Worm (Caenorhabditis elegans) whole organism, L4 larva: Measurements from ENCODE around the gene T08G3.13.

Source experiments
- D1046.2 ChIP-seq: fragments of 200-800 bp; sonication (Bioruptor generic); IDR thresholded peaks from 2 replicates; pipeline ENCODE4 v1.3.6; 2022; ENCODE audit warnings: missing genetic modification characterization, missing compliant biosample characterization
- F44E2.7 ChIP-seq: fragments of 200-800 bp; sonication (Bioruptor generic); IDR thresholded peaks from 2 replicates; pipeline ENCODE4 v2.1.2; 2022; ENCODE audit warnings: missing genetic modification characterization, missing compliant biosample characterization
- T20F7.1 ChIP-seq: fragments of 200-800 bp; sonication (Bioruptor generic); optimal IDR thresholded peaks from 2 replicates; lab custom pipeline; 2018; ENCODE audit warnings: mild to moderate bottlenecking, missing genetic modification characterization, missing compliant biosample characterization
- Y105C5A.15 ChIP-seq: fragments of 200-800 bp; sonication (Bioruptor generic); IDR thresholded peaks from 2 replicates; pipeline ENCODE4 v1.3.6; 2022; ENCODE audit warnings: missing genetic modification characterization, missing compliant biosample characterization
- Y75B8A.6 ChIP-seq: fragments of 200-800 bp; sonication (Bioruptor generic); IDR thresholded peaks from 2 replicates; pipeline ENCODE4 v1.3.6; 2022; ENCODE audit warnings: missing genetic modification reagents, missing genetic modification characterization, missing compliant biosample characterization
- aha-1 ChIP-seq: fragments of 150-350 bp; peaks from one replicate; lab custom pipeline; 2014; ENCODE audit warnings: missing biosample characterization, missing genetic modification characterization
- aly-2 ChIP-seq: sonication (generic microtip); optimal IDR thresholded peaks from 2 replicates; lab custom pipeline; 2018; ENCODE audit warnings: missing biosample characterization, missing genetic modification characterization
- attf-4 ChIP-seq: sonication (generic microtip); optimal IDR thresholded peaks from 3 replicates; lab custom pipeline; 2017; ENCODE audit warnings: missing biosample characterization, missing genetic modification characterization
- ceh-32 ChIP-seq: sonication (generic microtip); optimal IDR thresholded peaks from 2 replicates; lab custom pipeline; 2016; ENCODE audit warnings: mild to moderate bottlenecking, missing genetic modification characterization, missing compliant biosample characterization; ENCODE audit not compliant: poor library complexity
- ceh-62 ChIP-seq: sonication (generic microtip); optimal IDR thresholded peaks from 2 replicates; lab custom pipeline; 2017; ENCODE audit warnings: missing biosample characterization, missing genetic modification characterization
- ceh-82 ChIP-seq: sonication (generic microtip); optimal IDR thresholded peaks from 2 replicates; lab custom pipeline; 2017; ENCODE audit warnings: missing biosample characterization, missing genetic modification characterization
- cey-2 ChIP-seq: sonication (generic microtip); optimal IDR thresholded peaks from 3 replicates; lab custom pipeline; 2017; ENCODE audit warnings: missing genetic modification characterization, mild to moderate bottlenecking, missing compliant biosample characterization, antibody characterized with exemption, borderline replicate concordance; ENCODE audit not compliant: insufficient read depth
- daf-12 ChIP-seq: fragments of 150-350 bp; optimal IDR thresholded peaks from 2 replicates; lab custom pipeline; 2014; ENCODE audit warnings: missing biosample characterization, missing genetic modification reagents, missing genetic modification characterization
- daf-8 ChIP-seq: fragments of 200-800 bp; sonication (Bioruptor generic); IDR thresholded peaks from 2 replicates; pipeline ENCODE4 v1.3.6; 2022; ENCODE audit warnings: missing genetic modification characterization, missing compliant biosample characterization
- dpl-1 ChIP-seq: fragments of 150-350 bp; optimal IDR thresholded peaks from 2 replicates; lab custom pipeline; 2014; ENCODE audit warnings: missing biosample characterization, missing genetic modification reagents, missing genetic modification characterization
- duxl-1 ChIP-seq: sonication (generic microtip); optimal IDR thresholded peaks from 2 replicates; lab custom pipeline; 2016; ENCODE audit warnings: mild to moderate bottlenecking, missing genetic modification characterization, moderate library complexity, missing compliant biosample characterization; ENCODE audit not compliant: poor library complexity
- egl-27 ChIP-seq: sonication (generic microtip); optimal IDR thresholded peaks from 3 replicates; lab custom pipeline; 2017; ENCODE audit warnings: missing biosample characterization, missing genetic modification reagents, missing genetic modification characterization
- hlh-30 ChIP-seq: sonication (generic microtip); optimal IDR thresholded peaks from 2 replicates; lab custom pipeline; 2017; ENCODE audit warnings: antibody characterized with exemption, mild to moderate bottlenecking, missing genetic modification characterization, missing compliant biosample characterization; ENCODE audit not compliant: insufficient read depth
- hmg-1.1 ChIP-seq: fragments of 200-800 bp; sonication (Bioruptor generic); IDR thresholded peaks from 2 replicates; pipeline ENCODE4 v1.3.6; 2022; ENCODE audit warnings: missing genetic modification reagents, missing genetic modification characterization, missing compliant biosample characterization
- jun-1 ChIP-seq: fragments of 150-350 bp; optimal IDR thresholded peaks from 2 replicates; lab custom pipeline; 2014; ENCODE audit warnings: missing biosample characterization, missing genetic modification reagents, missing genetic modification characterization
- madf-5 ChIP-seq, 2 experiments: fragments of 200-800 bp; sonication (Bioruptor generic); IDR thresholded peaks; 2 replicates each; pipeline ENCODE4 v1.3.6; 2022; ENCODE audit warnings: missing compliant biosample characterization in 2 of 2, missing genetic modification characterization in 2 of 2
- mdl-1 ChIP-seq, 2 experiments: fragments of 150-350 bp in 1 of 2; sonication (generic microtip) in 1 of 2; optimal IDR thresholded peaks; 2 replicates each; lab custom pipeline; 2014 to 2017; ENCODE audit warnings: missing biosample characterization in 2 of 2, missing genetic modification characterization in 2 of 2
- mdt-29 ChIP-seq: fragments of 200-800 bp; sonication (Bioruptor generic); IDR thresholded peaks from 2 replicates; pipeline ENCODE4 v1.3.6; 2022; ENCODE audit warnings: missing genetic modification reagents, missing genetic modification characterization, missing compliant biosample characterization
- mes-2 ChIP-seq: sonication (generic microtip); optimal IDR thresholded peaks from 2 replicates; lab custom pipeline; 2016; ENCODE audit warnings: missing genotype, mild to moderate bottlenecking, missing genetic modification characterization, missing compliant biosample characterization; ENCODE audit not compliant: poor library complexity, severe bottlenecking
- nhr-111 ChIP-seq: fragments of 200-800 bp; sonication (Bioruptor generic); optimal IDR thresholded peaks from 2 replicates; lab custom pipeline; 2018; ENCODE audit warnings: mild to moderate bottlenecking, missing genetic modification characterization, missing compliant biosample characterization
- nhr-41 ChIP-seq: fragments of 200-800 bp; sonication (Bioruptor generic); IDR thresholded peaks from 2 replicates; pipeline ENCODE4 v1.3.6; 2022; ENCODE audit warnings: missing genetic modification reagents, missing genetic modification characterization, missing compliant biosample characterization
- nhr-42 ChIP-seq: fragments of 200-800 bp; sonication (Bioruptor generic); IDR thresholded peaks from 2 replicates; pipeline ENCODE4 v1.3.6; 2022; ENCODE audit warnings: missing genetic modification characterization, missing compliant biosample characterization
- nhr-48 ChIP-seq: sonication (generic microtip); optimal IDR thresholded peaks from 2 replicates; lab custom pipeline; 2016; ENCODE audit warnings: mild to moderate bottlenecking, missing genetic modification characterization, missing compliant biosample characterization
- nhr-6 ChIP-seq: fragments of 150-350 bp; optimal IDR thresholded peaks from 2 replicates; lab custom pipeline; 2014; ENCODE audit warnings: missing biosample characterization, missing genetic modification characterization
- nhr-77 ChIP-seq: fragments of 150-350 bp; optimal IDR thresholded peaks from 2 replicates; lab custom pipeline; 2014; ENCODE audit warnings: missing biosample characterization, missing genetic modification characterization
- snpc-4 ChIP-seq: fragments of 150-350 bp; optimal IDR thresholded peaks from 2 replicates; lab custom pipeline; 2014; ENCODE audit warnings: missing biosample characterization, missing genetic modification characterization
- unc-39 ChIP-seq: sonication (generic microtip); optimal IDR thresholded peaks from 2 replicates; lab custom pipeline; 2017; ENCODE audit warnings: missing biosample characterization, missing genetic modification characterization
- unc-62 ChIP-seq, 3 experiments: fragments of 150-350 bp in 1 of 3; sonication (generic microtip); optimal IDR thresholded peaks in 2 of 3; peaks in 1 of 3; 1 replicate in 1 of 3; 2 replicates in 2 of 3; lab custom pipeline; 2014 to 2017; ENCODE audit warnings: missing biosample characterization in 3 of 3, missing genetic modification characterization in 3 of 3, missing genetic modification reagents in 3 of 3, missing genotype in 1 of 3
- zag-1 ChIP-seq: fragments of 150-350 bp; optimal IDR thresholded peaks from 2 replicates; lab custom pipeline; 2014; ENCODE audit warnings: missing biosample characterization, missing genetic modification characterization
- zfp-3 ChIP-seq: fragments of 200-800 bp; sonication (Bioruptor generic); conservative IDR thresholded peaks from 2 replicates; pipeline ENCODE4 v1.3.6; 2022; ENCODE audit warnings: missing genetic modification reagents, missing genetic modification characterization, missing compliant biosample characterization
- zip-2 ChIP-seq: fragments of 150-350 bp; optimal IDR thresholded peaks from 2 replicates; lab custom pipeline; 2014; ENCODE audit warnings: missing biosample characterization, missing genetic modification characterization
- ztf-11 ChIP-seq: fragments of 150-350 bp; optimal IDR thresholded peaks from 2 replicates; lab custom pipeline; 2014; ENCODE audit warnings: missing biosample characterization, missing genetic modification characterization

The T08G3.13 gene

DNA sequence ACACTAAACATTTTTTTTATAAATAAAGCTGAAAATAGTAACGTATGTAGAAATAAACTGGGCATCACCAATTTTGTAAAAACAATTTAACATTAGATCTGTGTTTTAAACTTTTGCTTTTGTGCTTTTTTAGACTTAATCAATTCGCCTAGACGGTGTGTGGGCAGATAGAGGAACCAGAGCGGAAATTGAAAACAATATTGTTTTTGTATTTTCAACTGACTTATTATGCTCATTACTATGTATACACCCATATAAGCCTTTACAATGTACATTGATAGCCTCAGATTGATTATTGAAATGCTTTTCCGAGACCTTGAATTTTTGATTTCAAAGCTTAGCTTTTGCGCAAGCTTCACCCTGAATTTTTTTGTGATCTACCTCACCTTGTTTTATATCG lies 17.9 kb upstream of the T08G3.13 start, which contains the start of gene str-73:
TSS of gene str-73 (plus strand) at position 301 of the 400 bp plus-strand sequence.
- TF ChIP-seq zfp-3 (GFP tag; lab: Robert Waterston, UW) (no peak), snpc-4 (tag; lab: Kevin White, UChicago) (no peak), cey-2 (no peak), attf-4 (tag; lab: Kevin White, UChicago) (no peak), daf-12 (tag; lab: Kevin White, UChicago) (no peak), jun-1 (no peak), F44E2.7 (no peak), egl-27 (tag; lab: Kevin White, UChicago) (no peak), ceh-32 (tag; lab: Kevin White, UChicago) (no peak), nhr-111 (GFP tag; lab: Kevin White, UChicago) (no peak), Y75B8A.6 (no peak), T20F7.1 (GFP tag; lab: Kevin White, UChicago) (no peak), ztf-11 (tag; lab: Kevin White, UChicago) (no peak), aly-2 (no peak), D1046.2 (GFP tag; lab: Robert Waterston, UW) (no peak)

DNA sequence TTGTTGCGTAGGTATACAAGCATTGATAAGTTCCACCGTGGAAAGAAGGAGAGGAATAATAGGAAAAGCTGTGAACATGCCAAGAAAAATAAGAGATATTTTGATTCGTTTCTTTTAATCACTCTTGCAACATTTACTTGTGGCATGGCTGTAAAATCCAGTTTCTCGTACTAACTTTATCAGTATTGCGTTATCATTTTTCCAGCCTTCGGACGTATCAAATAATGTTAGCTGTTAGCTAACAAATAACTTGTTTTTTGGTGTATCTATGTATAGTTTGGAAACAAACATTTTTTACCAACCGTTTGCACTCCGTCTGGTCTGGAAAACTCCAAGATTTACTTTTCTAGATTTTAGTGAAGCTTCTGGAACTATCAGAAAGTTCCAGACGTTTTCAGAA lies 14.4 kb upstream of the T08G3.13 start, which contains the start of gene clec-234:
TSS of gene clec-234 (minus strand) at position 101 of the 400 bp plus-strand sequence.
- no peak for TF ChIP-seq nhr-42 (GFP tag; lab: Robert Waterston, UW)
- no peak for TF ChIP-seq jun-1

DNA sequence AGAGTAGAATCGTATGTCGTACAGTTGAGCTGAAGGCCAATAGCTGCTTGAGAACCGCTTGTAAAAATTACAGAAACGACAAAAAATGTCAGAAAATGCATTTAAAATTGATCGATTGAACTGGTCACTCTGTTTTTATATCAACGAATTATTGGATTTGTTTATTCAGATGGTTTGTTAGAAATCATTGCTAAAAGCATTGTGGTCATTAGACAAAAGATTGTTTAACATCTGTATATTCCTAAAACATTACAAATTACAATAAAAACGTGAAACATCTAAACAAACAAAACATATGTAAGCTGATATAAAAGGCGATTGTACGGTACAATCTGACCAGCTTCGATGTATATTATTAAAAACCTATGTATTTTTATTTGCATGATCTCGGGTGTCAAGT lies 12.3 kb upstream of the T08G3.13 start, which contains the start of the genes F26D2.13 and F26D2.14:
TSS of gene F26D2.13 (minus strand) at position 101 of the 400 bp plus-strand sequence.
TSS of gene F26D2.14 (plus strand) at position 346 of the 400 bp plus-strand sequence.
- TF ChIP-seq madf-5 (GFP tag; IDR thresholded peaks at IDR 0.05; lab: Robert Waterston, UW), result no peak
- TF ChIP-seq mdt-29 (GFP tag; lab: Robert Waterston, UW), result no peak
- TF ChIP-seq aha-1 (tag; lab: Kevin White, UChicago), result peak; percentile 82
- no peak for TF ChIP-seq nhr-6

DNA sequence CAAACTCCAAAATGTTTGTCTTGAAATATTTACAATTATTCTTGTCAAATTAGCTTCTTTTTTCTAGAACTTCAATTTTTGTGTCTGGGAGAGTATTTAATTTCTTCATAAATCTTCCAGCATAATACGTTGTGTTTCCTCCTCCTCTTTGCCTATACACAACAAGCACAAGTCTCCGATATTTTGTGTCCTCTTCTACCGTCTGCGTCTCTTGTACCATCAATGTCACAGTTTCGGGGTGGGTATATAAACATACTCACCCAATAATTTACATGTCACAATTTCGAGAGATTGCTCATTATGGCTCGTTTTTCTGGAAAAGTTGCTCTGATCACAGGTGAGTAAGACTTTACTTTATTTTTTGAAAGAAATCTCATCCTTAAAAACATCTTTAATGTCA lies 10.3 kb upstream of the T08G3.13 start, which contains the start of gene F26D2.15:
TSS of gene F26D2.15 (plus strand) at position 301 of the 400 bp plus-strand sequence.
- TF ChIP-seq mdl-1 (tag; optimal IDR thresholded peaks at IDR 0.05; lab: Kevin White, UChicago), result no peak
- no peak for TF ChIP-seq duxl-1 (tag; lab: Kevin White, UChicago)
- peak in 1 of 2 experiments; percentile 72 for TF ChIP-seq unc-62 (GFP tag; optimal IDR thresholded peaks at IDR 0.05 in 1 of 2; lab: Kevin White, UChicago)
- no peak for TF ChIP-seq unc-62 (tag; optimal IDR thresholded peaks at IDR 0.05; lab: Kevin White, UChicago)

DNA sequence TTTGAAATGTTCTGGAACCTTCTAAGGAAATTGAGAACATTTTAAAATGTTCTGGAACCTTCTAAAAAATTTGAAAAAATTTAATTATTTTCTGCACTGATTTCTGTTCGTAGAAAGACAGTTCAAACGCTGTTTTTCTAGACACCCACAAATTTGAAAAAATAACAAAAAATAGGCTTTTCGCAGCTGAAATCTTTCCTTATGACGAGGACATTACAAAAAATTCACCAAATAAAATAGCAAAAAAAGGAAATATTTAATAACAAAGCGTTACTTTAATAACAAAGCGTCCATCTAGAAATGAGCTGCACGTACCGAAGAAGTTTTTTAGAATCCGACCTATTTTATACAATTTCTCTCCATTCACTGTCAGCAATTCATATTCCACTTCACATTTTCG lies 4.2 kb upstream of the T08G3.13 start, which contains the start of gene srh-141:
TSS of gene srh-141 (plus strand) at position 301 of the 400 bp plus-strand sequence.
- no peak for TF ChIP-seq nhr-111 (GFP tag; lab: Kevin White, UChicago)
- no peak for TF ChIP-seq nhr-77 (tag; lab: Kevin White, UChicago)
- TF ChIP-seq unc-62 (GFP tag; optimal IDR thresholded peaks at IDR 0.05 in 1 of 2; lab: Kevin White, UChicago), result peak in 1 of 2 experiments; percentile 60
- no peak for TF ChIP-seq unc-62 (tag; optimal IDR thresholded peaks at IDR 0.05; lab: Kevin White, UChicago)
- TF ChIP-seq D1046.2 (GFP tag; lab: Robert Waterston, UW), result no peak
- TF ChIP-seq, all 104 proteins: peak for 1

DNA sequence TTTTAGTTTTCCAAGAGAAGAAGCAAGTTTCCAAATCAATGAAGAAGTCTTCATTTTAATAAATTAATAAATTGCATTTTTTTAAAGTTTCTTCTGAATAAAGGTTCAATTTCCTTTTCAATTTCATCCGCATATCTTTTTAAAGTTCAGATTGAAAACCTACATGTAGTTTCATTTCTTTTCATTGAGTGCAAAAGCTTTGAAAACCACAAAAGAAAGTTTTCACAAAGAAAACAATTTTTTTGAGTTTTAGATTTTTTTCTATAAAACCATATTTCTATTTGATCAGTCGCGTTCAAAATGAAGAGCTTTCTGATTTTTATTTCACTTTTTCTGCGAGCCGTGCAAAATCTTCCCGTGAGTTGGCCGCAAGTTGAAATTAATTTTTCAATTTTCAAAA lies 2.2 kb upstream of the T08G3.13 start, which contains the start of gene T08G3.6:
TSS of gene T08G3.6 (plus strand) at position 301 of the 400 bp plus-strand sequence.
- no peak for TF ChIP-seq mes-2 (tag; lab: Kevin White, UChicago)
- no peak for TF ChIP-seq daf-8 (GFP tag; lab: Robert Waterston, UW)
- no peak for TF ChIP-seq dpl-1 (GFP tag; lab: Kevin White, UChicago)
- TF ChIP-seq unc-39 (tag; lab: Kevin White, UChicago), result no peak
- TF ChIP-seq nhr-77 (tag; lab: Kevin White, UChicago), result no peak
- TF ChIP-seq nhr-41 (GFP tag; lab: Robert Waterston, UW), result no peak
- TF ChIP-seq zip-2 (tag; lab: Kevin White, UChicago), result no peak
- no peak for TF ChIP-seq ceh-82 (tag; lab: Kevin White, UChicago)
- no peak for TF ChIP-seq zag-1 (tag; lab: Kevin White, UChicago)
- no peak for TF ChIP-seq Y105C5A.15 (GFP tag; lab: Robert Waterston, UW)
- no peak for TF ChIP-seq nhr-48 (tag; lab: Kevin White, UChicago)
- TF ChIP-seq ceh-62 (tag; lab: Kevin White, UChicago), result no peak
- no peak for TF ChIP-seq hmg-1.1
- no peak for TF ChIP-seq hlh-30 (tag; lab: Kevin White, UChicago)
